Fruit fly (Drosophila melanogaster) whole organism, embryonic: Measurements from ENCODE around the gene Sr-CIII.
A peak's percentile ranks its signal among the peaks of the same experiment; 100 is the strongest.

Experiments used
- B-H1 ChIP-seq: fragments of 200-800 bp; sonication (Bioruptor generic); IDR thresholded peaks from 3 replicates; pipeline ENCODE4 v1.3.6; 2022; ENCODE audit warnings: missing biosample characterization, missing genetic modification characterization
- BEAF-32 ChIP-seq: fragments of 200-800 bp; sonication (Bioruptor generic); optimal IDR thresholded peaks from 3 replicates; lab custom pipeline; 2017; ENCODE audit warnings: missing biosample characterization, missing genetic modification characterization, mild to moderate bottlenecking, moderate library complexity, missing genetic modification reagents
- CG11085 ChIP-seq: fragments of 200-800 bp; sonication (Bioruptor generic); IDR thresholded peaks from 2 replicates; pipeline ENCODE4 v1.3.6; 2022; ENCODE audit warnings: missing biosample characterization, missing genetic modification characterization
- CG13775 ChIP-seq: fragments of 200-800 bp; sonication (Bioruptor generic); optimal IDR thresholded peaks from 3 replicates; lab custom pipeline; 2017; ENCODE audit warnings: missing biosample characterization, mild to moderate bottlenecking, missing genetic modification characterization
- CG15011 ChIP-seq: fragments of 200-800 bp; sonication (Bioruptor generic); optimal IDR thresholded peaks from 3 replicates; lab custom pipeline; 2018; ENCODE audit warnings: missing biosample characterization, mild to moderate bottlenecking, missing genetic modification characterization
- CG17359 ChIP-seq: fragments of 200-800 bp; sonication (Bioruptor generic); optimal IDR thresholded peaks from 3 replicates; lab custom pipeline; 2018; ENCODE audit warnings: missing biosample characterization, mild to moderate bottlenecking, missing genetic modification characterization, moderate library complexity
- CG18764 ChIP-seq: fragments of 200-800 bp; sonication (Bioruptor generic); optimal IDR thresholded peaks from 3 replicates; lab custom pipeline; 2016; ENCODE audit warnings: missing biosample characterization, missing genetic modification characterization
- CG30020 ChIP-seq: fragments of 200-800 bp; optimal IDR thresholded peaks from 2 replicates; lab custom pipeline; 2019; ENCODE audit warnings: missing biosample characterization, mild to moderate bottlenecking, missing genetic modification characterization, moderate library complexity
- CG32767 ChIP-seq: fragments of 200-800 bp; sonication (Bioruptor generic); IDR thresholded peaks from 2 replicates; pipeline ENCODE4 v1.3.6; 2022; ENCODE audit warnings: missing biosample characterization, missing genetic modification characterization
- CG3995 ChIP-seq: fragments of 200-800 bp; sonication (Bioruptor generic); optimal IDR thresholded peaks from 3 replicates; lab custom pipeline; 2016; ENCODE audit warnings: missing biosample characterization, missing genetic modification characterization
- CG4328 ChIP-seq: fragments of 200-800 bp; sonication (Bioruptor generic); optimal IDR thresholded peaks from 3 replicates; lab custom pipeline; 2017; ENCODE audit warnings: missing biosample characterization, missing genetic modification reagents, missing genetic modification characterization
- CG43689 ChIP-seq: fragments of 200-800 bp; sonication (Bioruptor generic); IDR thresholded peaks from 2 replicates; pipeline ENCODE4 v1.3.6; 2022; ENCODE audit warnings: missing biosample characterization, missing genetic modification characterization
- CG4404 ChIP-seq: fragments of 200-800 bp; sonication (Bioruptor generic); IDR thresholded peaks from 2 replicates; pipeline ENCODE4 v1.3.6; 2022; ENCODE audit warnings: missing biosample characterization, missing genetic modification characterization
- CG5245 ChIP-seq: fragments of 200-800 bp; sonication (Bioruptor generic); optimal IDR thresholded peaks from 3 replicates; lab custom pipeline; 2016; ENCODE audit warnings: missing biosample characterization, missing genetic modification characterization
- CG6175 ChIP-seq: fragments of 200-800 bp; sonication (Bioruptor generic); IDR thresholded peaks from 3 replicates; pipeline ENCODE4 v1.3.6; 2022; ENCODE audit warnings: missing biosample characterization, missing genetic modification characterization
- CG7556 ChIP-seq: fragments of 200-800 bp; sonication (Bioruptor generic); optimal IDR thresholded peaks from 2 replicates; lab custom pipeline; 2017; ENCODE audit warnings: missing biosample characterization, mild to moderate bottlenecking, missing genetic modification characterization
- CG9215 ChIP-seq: fragments of 200-800 bp; sonication (Bioruptor generic); IDR thresholded peaks from 2 replicates; pipeline ENCODE4 v1.3.6; 2022; ENCODE audit warnings: missing biosample characterization, missing genetic modification characterization
- CG9817 ChIP-seq: fragments of 200-800 bp; sonication (Bioruptor generic); optimal IDR thresholded peaks from 2 replicates; lab custom pipeline; 2018; ENCODE audit warnings: missing biosample characterization, mild to moderate bottlenecking, missing genetic modification characterization, moderate library complexity
- D19A ChIP-seq: fragments of 200-800 bp; optimal IDR thresholded peaks from 3 replicates; lab custom pipeline; 2019; ENCODE audit warnings: missing biosample characterization, mild to moderate bottlenecking, missing genetic modification characterization, moderate library complexity
- Fer1 ChIP-seq: fragments of 200-800 bp; sonication (Bioruptor generic); optimal IDR thresholded peaks from 2 replicates; lab custom pipeline; 2017; ENCODE audit warnings: missing biosample characterization, mild to moderate bottlenecking, missing genetic modification characterization
- HLH4C ChIP-seq: fragments of 200-800 bp; sonication (Bioruptor generic); IDR thresholded peaks from 3 replicates; pipeline ENCODE4 v1.3.6; 2022; ENCODE audit warnings: missing biosample characterization, missing genetic modification characterization; ENCODE audit not compliant: partially characterized antibody
- Kr ChIP-seq: fragments of 200-800 bp; sonication (Bioruptor generic); optimal IDR thresholded peaks from 2 replicates; lab custom pipeline; 2017; ENCODE audit warnings: missing biosample characterization, mild to moderate bottlenecking, missing genetic modification characterization
- MESR4 ChIP-seq: fragments of 200-800 bp; sonication (Bioruptor generic); optimal IDR thresholded peaks from 2 replicates; lab custom pipeline; 2018; ENCODE audit warnings: missing biosample characterization, mild to moderate bottlenecking, missing genetic modification characterization, moderate library complexity
- Meics ChIP-seq: fragments of 200-800 bp; sonication (Bioruptor generic); optimal IDR thresholded peaks from 2 replicates; lab custom pipeline; 2017; ENCODE audit warnings: missing biosample characterization, mild to moderate bottlenecking, missing genetic modification characterization
- Pdp1 ChIP-seq, 2 experiments: fragments of 200-800 bp; sonication (Bioruptor generic); optimal IDR thresholded peaks; 3 replicates each; lab custom pipeline; 2016; ENCODE audit warnings: missing biosample characterization in 2 of 2, missing genetic modification characterization in 2 of 2, mild to moderate bottlenecking in 1 of 2, moderate library complexity in 1 of 2
- Sry-β ChIP-seq: fragments of 200-800 bp; sonication (Bioruptor generic); optimal IDR thresholded peaks from 2 replicates; lab custom pipeline; 2018; ENCODE audit warnings: missing biosample characterization, mild to moderate bottlenecking, missing genetic modification characterization, moderate library complexity
- amos ChIP-seq: fragments of 200-800 bp; sonication (Bioruptor generic); IDR thresholded peaks from 2 replicates; pipeline ENCODE4 v1.3.6; 2022; ENCODE audit warnings: missing biosample characterization, missing genetic modification characterization; ENCODE audit not compliant: partially characterized antibody
- bsh ChIP-seq, 2 experiments: fragments of 200-800 bp; sonication (Bioruptor generic); optimal IDR thresholded peaks; 2 replicates each; lab custom pipeline; 2017 to 2018; ENCODE audit warnings: mild to moderate bottlenecking in 2 of 2, missing biosample characterization in 2 of 2, missing genetic modification characterization in 2 of 2, moderate library complexity in 1 of 2
- chm ChIP-seq: fragments of 200-800 bp; sonication (Bioruptor generic); IDR thresholded peaks from 2 replicates; pipeline ENCODE4 v1.3.6; 2022; ENCODE audit warnings: missing biosample characterization, missing genetic modification characterization
- crp ChIP-seq, 2 experiments: fragments of 200-800 bp; sonication (Bioruptor generic); optimal IDR thresholded peaks; 2 replicates in 1 of 2; 3 replicates in 1 of 2; lab custom pipeline; 2017; ENCODE audit warnings: missing biosample characterization in 2 of 2, missing genetic modification characterization in 2 of 2, mild to moderate bottlenecking in 1 of 2, moderate library complexity in 1 of 2
- dati ChIP-seq: fragments of 200-800 bp; sonication (Bioruptor generic); IDR thresholded peaks from 2 replicates; pipeline ENCODE4 v1.3.6; 2022; ENCODE audit warnings: missing biosample characterization, missing genetic modification characterization
- eve ChIP-seq, 2 experiments: fragments of >200 bp; optimal IDR thresholded peaks; 2 replicates each; lab custom pipeline; 2017; ENCODE audit warnings: missing biosample characterization in 2 of 2, missing genetic modification characterization in 2 of 2
- gro ChIP-seq: fragments of 200-800 bp; sonication (Bioruptor generic); optimal IDR thresholded peaks from 2 replicates; lab custom pipeline; 2016; ENCODE audit warnings: missing biosample characterization, missing genetic modification characterization
- her ChIP-seq: fragments of 200-800 bp; sonication (Bioruptor generic); optimal IDR thresholded peaks from 2 replicates; lab custom pipeline; 2016; ENCODE audit warnings: missing biosample characterization, missing genetic modification characterization
- kni ChIP-seq: fragments of 200-800 bp; sonication (Bioruptor generic); optimal IDR thresholded peaks from 3 replicates; lab custom pipeline; 2017; ENCODE audit warnings: mild to moderate bottlenecking, missing biosample characterization, missing genetic modification reagents, missing genetic modification characterization
- lab ChIP-seq: fragments of 200-800 bp; sonication (Bioruptor generic); optimal IDR thresholded peaks from 3 replicates; lab custom pipeline; 2017; ENCODE audit warnings: missing biosample characterization, missing genetic modification characterization, mild to moderate bottlenecking, moderate library complexity, missing genetic modification reagents
- lola ChIP-seq, 3 experiments: fragments of >200 bp in 2 of 3; fragments of 200-800 bp in 1 of 3; sonication (Bioruptor generic) in 1 of 3; optimal IDR thresholded peaks; 2 replicates each; lab custom pipeline; 2017 to 2019; ENCODE audit warnings: missing biosample characterization in 3 of 3, missing genetic modification characterization in 3 of 3, mild to moderate bottlenecking in 1 of 3, moderate library complexity in 1 of 3
- luna ChIP-seq: fragments of 200-800 bp; sonication (Bioruptor generic); optimal IDR thresholded peaks from 2 replicates; lab custom pipeline; 2016; ENCODE audit warnings: missing biosample characterization, missing genetic modification characterization
- oc ChIP-seq: fragments of 200-800 bp; sonication (Bioruptor generic); optimal IDR thresholded peaks from 2 replicates; lab custom pipeline; 2018; ENCODE audit warnings: missing biosample characterization, mild to moderate bottlenecking, missing genetic modification characterization, moderate library complexity
- otp ChIP-seq: fragments of 200-800 bp; sonication (Bioruptor generic); IDR thresholded peaks from 3 replicates; pipeline ENCODE4, ENCODE4 v1.3.6; 2022; ENCODE audit warnings: missing biosample characterization, missing genetic modification characterization
- pan ChIP-seq, 4 experiments: fragments of >200 bp in 3 of 4; fragments of 200-800 bp in 1 of 4; sonication (Bioruptor generic) in 1 of 4; optimal IDR thresholded peaks in 3 of 4; IDR thresholded peaks in 1 of 4; 2 replicates each; pipeline versions ENCODE4 v1.3.6 to Lab custom; 2017 to 2022; ENCODE audit warnings: missing biosample characterization in 2 of 4, missing genetic modification characterization in 2 of 4, mixed read lengths in 1 of 4
- run ChIP-seq: fragments of 200-800 bp; sonication (Bioruptor generic); optimal IDR thresholded peaks from 3 replicates; lab custom pipeline; 2018; ENCODE audit warnings: missing biosample characterization, mild to moderate bottlenecking, missing genetic modification characterization
- sens-2 ChIP-seq: fragments of 200-800 bp; sonication (Bioruptor generic); IDR thresholded peaks from 2 replicates; pipeline ENCODE4 v1.3.6; 2022; ENCODE audit warnings: missing biosample characterization, missing genetic modification characterization
- sim ChIP-seq: fragments of 200-800 bp; sonication (Bioruptor generic); IDR thresholded peaks from 2 replicates; pipeline ENCODE4 v1.3.6; 2022; ENCODE audit warnings: missing biosample characterization, missing genetic modification characterization
- sob ChIP-seq: fragments of 200-800 bp; sonication (Bioruptor generic); IDR thresholded peaks from 2 replicates; pipeline ENCODE4 v1.3.6; 2022; ENCODE audit warnings: missing biosample characterization, missing genetic modification characterization
- stc ChIP-seq: fragments of 200-800 bp; sonication (Bioruptor generic); IDR thresholded peaks from 2 replicates; pipeline ENCODE4 v1.3.6; 2022; ENCODE audit warnings: missing biosample characterization, missing genetic modification characterization
- trem ChIP-seq: fragments of 200-800 bp; optimal IDR thresholded peaks from 3 replicates; lab custom pipeline; 2019; ENCODE audit warnings: missing biosample characterization, mild to moderate bottlenecking, missing genetic modification characterization, moderate library complexity
- wdn ChIP-seq: fragments of 200-800 bp; sonication (Bioruptor generic); IDR thresholded peaks from 2 replicates; pipeline ENCODE4 v1.3.6; 2022; ENCODE audit warnings: missing biosample characterization, missing genetic modification characterization

Sr-CIII gene

DNA sequence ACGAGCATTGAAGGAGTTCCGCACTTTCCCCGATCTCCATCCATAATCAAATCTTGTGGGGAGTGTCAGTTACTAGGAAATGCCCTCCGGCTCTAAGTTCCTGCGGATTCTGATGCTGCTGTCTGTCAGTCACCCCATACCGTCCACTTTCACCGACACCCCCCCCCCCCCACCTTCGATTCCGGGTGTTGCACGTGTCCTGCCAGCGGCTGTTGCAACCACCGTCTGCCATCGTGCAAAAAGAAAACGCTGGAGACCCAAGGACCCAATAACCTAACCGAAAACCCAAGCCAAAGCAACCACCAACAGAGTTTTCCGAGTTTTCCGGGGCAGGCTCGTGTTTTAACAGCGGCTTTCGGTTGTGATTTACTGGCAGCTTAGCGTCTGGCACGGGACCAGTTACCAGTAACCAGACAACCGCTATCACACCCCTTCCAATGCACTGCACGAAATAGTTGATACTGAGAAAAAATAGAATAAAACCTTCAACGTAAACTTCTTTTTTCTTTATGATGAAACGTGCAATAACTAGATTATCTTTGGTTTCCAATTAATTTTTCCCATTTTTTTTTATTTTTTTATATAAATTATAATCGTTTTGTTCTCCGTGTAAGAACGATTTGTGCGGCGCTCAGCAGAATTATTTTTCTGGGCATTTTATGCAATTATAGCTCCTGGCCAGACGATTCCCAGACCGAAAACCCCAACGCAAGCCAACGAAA lies 4.6 kb downstream of the Sr-CIII start (continued):
- TF ChIP-seq luna (GFP tag; lab: Kevin White, UChicago): no peak
- peak; percentile 51 for TF ChIP-seq oc
- no peak for TF ChIP-seq CG3995 (GFP tag; lab: Kevin White, UChicago)
- no peak for TF ChIP-seq CG11085 (GFP tag; lab: Robert Waterston, UW)
- TF ChIP-seq Meics: peak; percentile 56
- peak; percentile 20 for TF ChIP-seq CG5245 (GFP tag; lab: Kevin White, UChicago)
- TF ChIP-seq CG4404: peak; percentile 35; the same call in 1 of the 2 replicates
- no peak for TF ChIP-seq CG9215 (GFP tag; lab: Robert Waterston, UW)
- TF ChIP-seq HLH4C (GFP tag; lab: Robert Waterston, UW): no peak
- peak; percentile 11 for TF ChIP-seq run (tag; lab: Kevin White, UChicago)
- no peak for TF ChIP-seq CG30020
- peak; percentile 60; the same call in 1 of the 2 replicates for TF ChIP-seq stc
- no peak for TF ChIP-seq CG43689
- TF ChIP-seq CG7556 (GFP tag; lab: Kevin White, UChicago): peak; percentile 84
- 0 out of 2 replicates have a peak, but pooled peaks have one; percentile 7 for TF ChIP-seq wdn (GFP tag; lab: Robert Waterston, UW)
- TF ChIP-seq lab (GFP tag; lab: Kevin White, UChicago): peak; percentile 73
- TF ChIP-seq eve (GFP tag; optimal IDR thresholded peaks at IDR 0.05; lab: Kevin White, UChicago): no peak
- peak; percentile 19 for TF ChIP-seq Sry-β (GFP tag; lab: Kevin White, UChicago)
- TF ChIP-seq sob (GFP tag; lab: Robert Waterston, UW): peak; percentile 15; the same call in 1 of the 2 replicates
- no peak for TF ChIP-seq CG32767 (GFP tag; lab: Robert Waterston, UW)
- peak in 1 of 2 experiments; percentile 84 for TF ChIP-seq bsh (GFP tag; optimal IDR thresholded peaks at IDR 0.05; lab: Kevin White, UChicago)
- TF ChIP-seq MESR4 (GFP tag; lab: Kevin White, UChicago): no peak
- TF ChIP-seq kni: no peak
- TF ChIP-seq gro (GFP tag; lab: Kevin White, UChicago): no peak
- no peak for TF ChIP-seq pan (optimal IDR thresholded peaks at IDR 0.05; lab: Kevin White, UChicago)
- peak in 1 of 2 experiments; percentile 75 for TF ChIP-seq pan (GFP tag; optimal IDR thresholded peaks at IDR 0.05 in 1 of 2, IDR thresholded peaks at IDR 0.05 in 1 of 2)
- TF ChIP-seq Pdp1 (GFP tag; optimal IDR thresholded peaks at IDR 0.05; lab: Kevin White, UChicago): peak; percentile 13 to 40
- TF ChIP-seq sens-2 (GFP tag; lab: Robert Waterston, UW): peak; percentile 50
- peak in 1 of 3 experiments; percentile 84 for TF ChIP-seq lola (GFP tag; optimal IDR thresholded peaks at IDR 0.05; lab: Kevin White, UChicago)
- peak; percentile 62; the same call in 1 of the 2 replicates for TF ChIP-seq chm
- no peak for TF ChIP-seq dati
- TF ChIP-seq CG17359 (tag; lab: Kevin White, UChicago): peak; percentile 75
- TF ChIP-seq CG18764 (GFP tag; lab: Kevin White, UChicago): peak; percentile 13
- TF ChIP-seq amos (GFP tag; lab: Robert Waterston, UW): no peak
- no peak for TF ChIP-seq sim
- peak; percentile 27; the same call in 1 of the 3 replicates for TF ChIP-seq otp (GFP tag; lab: Robert Waterston, UW)
- no peak for TF ChIP-seq CG15011 (GFP tag; lab: Kevin White, UChicago)
- peak; percentile 55; the same call in 1 of the 3 replicates for TF ChIP-seq B-H1 (GFP tag; lab: Robert Waterston, UW)
- TF ChIP-seq Fer1 (GFP tag; lab: Kevin White, UChicago): peak; percentile 69
- TF ChIP-seq CG13775 (GFP tag; lab: Kevin White, UChicago): peak; percentile 50
- peak; percentile 30 for TF ChIP-seq CG4328
- peak; percentile 60 for TF ChIP-seq D19A (tag; lab: Kevin White, UChicago)
- TF ChIP-seq CG9817 (tag; lab: Kevin White, UChicago): peak; percentile 33
- TF ChIP-seq trem (tag; lab: Kevin White, UChicago): peak; percentile 64
- no peak for TF ChIP-seq BEAF-32 (GFP tag; lab: Kevin White, UChicago)
- TF ChIP-seq CG6175: no peak
- TF ChIP-seq Kr (GFP tag; lab: Kevin White, UChicago): no peak
- TF ChIP-seq her: no peak
- no peak for TF ChIP-seq crp (GFP tag; optimal IDR thresholded peaks at IDR 0.05; lab: Kevin White, UChicago)
